Worm (Caenorhabditis elegans): ENCODE measurements around the gene Y25C1A.7.

Gene Y25C1A.7

DNA sequence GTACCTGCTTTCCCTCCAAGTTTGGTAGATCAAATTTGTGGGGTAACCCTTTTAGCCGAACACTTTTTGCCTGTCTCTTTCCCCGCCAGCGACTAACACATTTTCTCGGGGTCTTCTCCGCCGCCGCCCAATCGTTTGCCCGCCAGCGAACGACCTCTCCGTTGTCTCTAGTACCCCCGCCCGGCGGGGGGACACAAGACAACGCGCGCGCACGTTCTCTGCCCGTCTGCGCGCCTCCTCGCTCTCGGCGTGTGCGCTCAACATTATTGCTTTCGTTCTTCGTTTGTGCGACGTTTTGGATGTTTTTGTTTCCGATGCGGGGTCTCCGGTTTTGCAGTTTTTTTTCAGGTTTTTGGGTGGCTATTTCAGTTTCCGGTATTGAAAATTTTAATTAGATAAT is 15.3 kb downstream of the Y25C1A.7 start:
- TF ChIP-seq eyg-1 (tag; optimal IDR thresholded peaks at IDR 0.05) (no peak), hlh-15 (tag; optimal IDR thresholded peaks at IDR 0.05) (no peak), ceh-24 (tag; optimal IDR thresholded peaks at IDR 0.05) (no peak), pros-1 (tag; optimal IDR thresholded peaks at IDR 0.05) (peak; percentile 60), dve-1 (tag; optimal IDR thresholded peaks at IDR 0.05) (no peak), unc-42 (tag; optimal IDR thresholded peaks at IDR 0.05) (peak; percentile 58), elt-4 (tag; optimal IDR thresholded peaks at IDR 0.05) (no peak), madf-2 (tag; optimal IDR thresholded peaks at IDR 0.05) (no peak), dmd-4 (tag; optimal IDR thresholded peaks at IDR 0.05; ENCODE audit: borderline replicate concordance) (no peak), hlh-6 (tag; optimal IDR thresholded peaks at IDR 0.05) (no peak), ceh-34 (tag; optimal IDR thresholded peaks at IDR 0.05) (peak; percentile 45), pha-4 (tag; optimal IDR thresholded peaks at IDR 0.05) (no peak), fkh-6 (tag; optimal IDR thresholded peaks at IDR 0.05) (peak; percentile 48), sdc-2 (tag; optimal IDR thresholded peaks at IDR 0.05) (peak; percentile 43), ceh-6 (GFP tag; optimal IDR thresholded peaks at IDR 0.05) (no peak), ceh-48 (tag; optimal IDR thresholded peaks at IDR 0.05) (no peak), K02D7.2 (tag; optimal IDR thresholded peaks at IDR 0.05) (no peak), Y22D7AL.16 (tag; optimal IDR thresholded peaks at IDR 0.05) (no peak), K09A11.1 (tag; optimal IDR thresholded peaks at IDR 0.05; ENCODE audit: insufficient read depth) (no peak), nfya-1 (tag; optimal IDR thresholded peaks at IDR 0.05) (peak; percentile 67), ceh-31 (tag; optimal IDR thresholded peaks at IDR 0.05) (peak; percentile 53), ref-2 (tag; optimal IDR thresholded peaks at IDR 0.05) (peak; percentile 53), lin-11 (tag; optimal IDR thresholded peaks at IDR 0.05) (no peak), C08G9.2 (tag; optimal IDR thresholded peaks at IDR 0.05) (peak; percentile 46), ceh-19 (GFP tag; optimal IDR thresholded peaks at IDR 0.05) (peak; percentile 0), pag-3 (tag; optimal IDR thresholded peaks at IDR 0.05; ENCODE audit: borderline replicate concordance) (no peak), ztf-16 (tag; optimal IDR thresholded peaks at IDR 0.05) (no peak), ceh-22 (tag; optimal IDR thresholded peaks at IDR 0.05) (no peak), sox-4 (tag; optimal IDR thresholded peaks at IDR 0.05) (peak; percentile 25), ama-1 (optimal IDR thresholded peaks at IDR 0.05) (no peak), ttx-3 (tag; optimal IDR thresholded peaks at IDR 0.05) (no peak), ceh-2 (tag; optimal IDR thresholded peaks at IDR 0.05) (no peak), odd-2 (tag; optimal IDR thresholded peaks at IDR 0.05) (no peak), gmeb-2 (tag; optimal IDR thresholded peaks at IDR 0.05) (no peak), lim-6 (tag; optimal IDR thresholded peaks at IDR 0.05) (no peak), rnt-1 (tag; optimal IDR thresholded peaks at IDR 0.05) (no peak), tbx-2 (tag; optimal IDR thresholded peaks at IDR 0.05) (peak; percentile 60), ahr-1 (tag; optimal IDR thresholded peaks at IDR 0.05) (no peak), ceh-9 (tag; optimal IDR thresholded peaks at IDR 0.05) (no peak), nhr-11 (tag; optimal IDR thresholded peaks at IDR 0.05) (no peak), zip-5 (tag; optimal IDR thresholded peaks at IDR 0.05) (no peak), che-1 (tag; optimal IDR thresholded peaks at IDR 0.05) (no peak), mec-3 (tag; optimal IDR thresholded peaks at IDR 0.05; ENCODE audit: borderline replicate concordance) (no peak), sox-2 (GFP tag; IDR thresholded peaks at IDR 0.05) (no peak), syd-9 (tag; optimal IDR thresholded peaks at IDR 0.05) (no peak), npax-4 (tag; optimal IDR thresholded peaks at IDR 0.05) (no peak), nhr-232 (tag; optimal IDR thresholded peaks at IDR 0.05) (peak; percentile 24), ceh-18 (tag; optimal IDR thresholded peaks at IDR 0.05) (peak; percentile 16), hlh-30 (tag; optimal IDR thresholded peaks at IDR 0.05; ENCODE audit: insufficient read depth) (peak; percentile 67), pax-1 (tag; optimal IDR thresholded peaks at IDR 0.05) (no peak), ceh-14 (tag; optimal IDR thresholded peaks at IDR 0.05) (peak; percentile 66)
